Fruit fly (Drosophila melanogaster) whole organism, embryonic: ENCODE data around the gene Awh.

Experiments
- CG1024 ChIP-seq: fragments of 200-800 bp; sonication (Bioruptor generic); IDR thresholded peaks from 2 replicates; pipeline ENCODE4 v1.3.6; 2022; ENCODE audit warnings: missing biosample characterization, missing genetic modification characterization
- CG8478 ChIP-seq: fragments of >200 bp; optimal IDR thresholded peaks from 2 replicates; lab custom pipeline; 2018
- D19B ChIP-seq: fragments of 200-800 bp; sonication (Bioruptor generic); optimal IDR thresholded peaks from 2 replicates; lab custom pipeline; 2017; ENCODE audit warnings: missing biosample characterization, mild to moderate bottlenecking, missing genetic modification characterization
- Mes4 ChIP-seq: fragments of 200-800 bp; sonication (Bioruptor generic); optimal IDR thresholded peaks from 2 replicates; lab custom pipeline; 2016; ENCODE audit warnings: missing biosample characterization, missing genetic modification characterization
- al ChIP-seq: fragments of 200-800 bp; sonication (Bioruptor generic); IDR thresholded peaks from 2 replicates; pipeline ENCODE4 v1.3.6; 2022; ENCODE audit warnings: missing biosample characterization, missing genetic modification characterization
- dpn ChIP-seq, 2 experiments: fragments of 200-800 bp; sonication (Bioruptor generic); optimal IDR thresholded peaks; 3 replicates each; lab custom pipeline; 2016; ENCODE audit warnings: missing biosample characterization in 2 of 2, missing genetic modification characterization in 2 of 2
- pfk ChIP-seq: fragments of 200-800 bp; sonication (Bioruptor generic); optimal IDR thresholded peaks from 2 replicates; lab custom pipeline; 2018; ENCODE audit warnings: missing biosample characterization, mild to moderate bottlenecking, missing genetic modification characterization, moderate library complexity
- row ChIP-seq: fragments of 200-800 bp; sonication (Bioruptor generic); IDR thresholded peaks from 3 replicates; pipeline ENCODE4 v1.3.6; 2022; ENCODE audit warnings: missing biosample characterization, missing genetic modification characterization

DNA sequence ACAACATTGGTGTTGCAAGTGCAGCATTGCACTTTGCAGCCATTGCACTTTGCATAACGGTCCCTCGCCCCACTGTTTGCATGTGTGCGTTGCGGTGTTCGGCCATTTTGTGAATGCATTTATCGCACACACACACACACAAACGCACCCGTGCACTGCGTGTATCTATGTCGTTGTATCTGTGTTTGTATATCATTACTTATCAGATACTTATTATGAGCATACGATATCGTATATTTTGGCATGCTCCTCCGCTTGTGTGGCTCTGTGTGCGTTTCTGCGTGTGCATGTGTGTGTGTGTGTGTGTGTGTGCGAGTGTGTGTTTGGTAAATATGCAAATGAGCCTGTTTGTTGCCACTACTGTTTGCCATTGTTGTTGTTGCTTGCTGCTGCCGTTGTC, 30.9 kb downstream of the Awh start:
- TF ChIP-seq CG1024 (GFP tag; lab: Robert Waterston, UW), result no peak
- no peak for TF ChIP-seq al (GFP tag; lab: Robert Waterston, UW)
- TF ChIP-seq D19B (GFP tag; lab: Kevin White, UChicago), result no peak
- TF ChIP-seq row (GFP tag; lab: Robert Waterston, UW), result no peak
- TF ChIP-seq Mes4 (GFP tag; lab: Kevin White, UChicago), result no peak
- no peak for TF ChIP-seq pfk (GFP tag; lab: Kevin White, UChicago)
- TF ChIP-seq dpn (GFP tag; optimal IDR thresholded peaks at IDR 0.05; lab: Kevin White, UChicago), result no peak
- TF ChIP-seq CG8478, result peak; percentile 66
